Worm (Caenorhabditis elegans): ENCODE results near the gene Y37D8A.25.
A peak's percentile ranks its signal among the peaks of the same experiment; 100 is the strongest.

The Y37D8A.25 gene

DNA sequence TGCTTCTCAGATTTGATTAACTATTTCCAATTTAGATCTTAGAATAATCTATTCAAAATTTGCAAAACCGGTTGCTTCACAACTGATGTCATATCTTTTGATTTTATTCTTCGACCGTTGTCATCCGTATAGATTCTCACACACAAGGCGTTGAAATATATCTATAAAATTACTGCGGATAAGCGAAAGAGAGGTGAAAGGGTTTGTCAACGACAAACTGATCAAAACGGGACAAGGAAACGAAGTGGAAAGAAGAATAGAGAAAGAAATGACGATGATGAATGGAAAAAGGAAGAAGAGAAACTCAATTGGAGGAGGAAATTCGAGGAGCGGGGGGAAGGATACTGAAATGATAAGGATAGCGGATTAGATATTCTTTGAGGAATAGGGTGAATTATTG is 31.0 kb upstream of the Y37D8A.25 start:
- TF ChIP-seq saeg-2 (GFP tag; IDR thresholded peaks at IDR 0.05) (no peak), nhr-6 (tag; optimal IDR thresholded peaks at IDR 0.05) (no peak), nhr-28 (tag; optimal IDR thresholded peaks at IDR 0.05) (peak; percentile 34)

DNA sequence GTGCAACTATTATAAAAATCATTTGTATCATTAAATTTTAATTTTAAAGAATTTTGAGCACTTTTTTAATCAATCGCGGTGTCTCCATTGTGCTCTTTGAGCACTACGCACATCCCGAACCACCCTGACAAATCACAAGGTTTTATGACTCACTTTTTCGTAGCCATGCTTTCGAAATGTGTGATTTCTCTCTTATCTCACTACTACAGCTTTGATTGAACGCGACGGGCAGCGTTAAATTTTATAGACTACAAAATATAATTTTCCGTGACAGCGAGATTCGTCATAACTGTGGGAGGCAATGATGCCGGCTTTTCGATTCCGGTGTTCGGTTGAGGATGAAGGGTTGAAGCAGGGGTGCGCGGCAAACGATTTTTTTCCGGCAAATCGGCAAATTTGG is 29.6 kb upstream of the Y37D8A.25 start:
- peak; percentile 28 for TF ChIP-seq mxl-3 (GFP tag; optimal IDR thresholded peaks at IDR 0.05)
- TF ChIP-seq nhr-28 (tag; optimal IDR thresholded peaks at IDR 0.05) = peak; percentile 100
- TF ChIP-seq lsy-2 (tag; optimal IDR thresholded peaks at IDR 0.05) = no peak
- TF ChIP-seq dve-1 (tag; optimal IDR thresholded peaks at IDR 0.05; ENCODE audit: insufficient read depth) = peak; percentile 68
- TF ChIP-seq mes-2 (tag; optimal IDR thresholded peaks at IDR 0.05; ENCODE audit: poor library complexity, severe bottlenecking) = peak; percentile 20
- no peak for TF ChIP-seq duxl-1 (tag; optimal IDR thresholded peaks at IDR 0.05; ENCODE audit: poor library complexity)
- TF ChIP-seq Y105C5A.15 (GFP tag; IDR thresholded peaks at IDR 0.05) = no peak
- TF ChIP-seq tra-1 (GFP tag; IDR thresholded peaks at IDR 0.05) = 0 out of 2 replicates have a peak, but pooled peaks have one; percentile 18
- peak; percentile 75 for TF ChIP-seq hlh-11 (tag; optimal IDR thresholded peaks at IDR 0.05)
- TF ChIP-seq nhr-11 (tag; optimal IDR thresholded peaks at IDR 0.05) = no peak
- TF ChIP-seq nhr-102 (tag; optimal IDR thresholded peaks at IDR 0.05) = peak; percentile 28
- peak; percentile 88 for TF ChIP-seq dmd-6 (GFP tag; IDR thresholded peaks at IDR 0.05)
- 0 out of 2 replicates have a peak, but pooled peaks have one; percentile 21 for TF ChIP-seq nhr-41 (GFP tag; IDR thresholded peaks at IDR 0.05)
- TF ChIP-seq hlh-30 (tag; optimal IDR thresholded peaks at IDR 0.05; ENCODE audit: insufficient read depth) = peak; percentile 47
- TF ChIP-seq php-3 (GFP tag; IDR thresholded peaks at IDR 0.05) = peak; percentile 24; the same call in 1 of the 2 replicates
- TF ChIP-seq F26F4.8 (GFP tag; conservative IDR thresholded peaks at IDR 0.05) = no peak

DNA sequence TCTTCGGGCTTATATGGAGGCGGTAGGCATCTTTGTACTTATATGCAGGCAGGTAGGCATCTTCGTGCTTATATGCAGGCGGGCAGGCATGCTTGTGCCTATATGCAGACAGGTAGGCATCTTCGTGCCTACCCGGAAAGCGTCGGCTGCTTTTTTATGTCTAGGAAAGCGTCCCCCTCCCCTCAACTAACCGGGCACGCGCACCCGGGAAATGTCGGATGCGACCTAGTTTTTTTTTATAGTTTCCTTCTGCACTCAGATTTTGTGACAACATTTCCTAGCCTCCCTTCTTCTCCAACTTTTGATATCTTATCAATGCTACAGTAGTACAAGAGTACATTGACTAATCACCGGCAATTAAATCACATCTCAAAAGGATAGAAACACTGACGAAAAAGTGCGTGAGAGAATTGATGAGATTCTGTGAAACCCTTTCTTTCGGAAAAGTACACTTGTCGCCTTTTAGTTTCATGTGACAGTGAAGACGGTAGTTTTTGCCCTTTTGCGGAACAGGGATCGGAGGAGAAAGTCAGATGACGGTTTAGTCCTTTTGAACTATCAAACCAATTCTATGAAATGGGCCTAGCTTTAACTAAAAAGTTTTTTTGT is 29.0 kb upstream of the Y37D8A.25 start:
- no peak for TF ChIP-seq mes-2 (tag; optimal IDR thresholded peaks at IDR 0.05; ENCODE audit: poor library complexity, severe bottlenecking)
- TF ChIP-seq zfp-3 (GFP tag; conservative IDR thresholded peaks at IDR 0.05) = no peak
- peak; percentile 60 for TF ChIP-seq hlh-30 (tag; optimal IDR thresholded peaks at IDR 0.05; ENCODE audit: insufficient read depth)
- no peak for TF ChIP-seq lim-7 (GFP tag; IDR thresholded peaks at IDR 0.05)
- TF ChIP-seq daf-16 (GFP tag; optimal IDR thresholded peaks at IDR 0.05) = no peak
- no peak for TF ChIP-seq daf-16 (tag; optimal IDR thresholded peaks at IDR 0.05)
- TF ChIP-seq tra-1 (GFP tag; IDR thresholded peaks at IDR 0.05) = 0 out of 2 replicates have a peak, but pooled peaks have one; percentile 12
- TF ChIP-seq mdl-1 (tag; optimal IDR thresholded peaks at IDR 0.05) = peak; percentile 21 to 63
- no peak for TF ChIP-seq snpc-1.2 (GFP tag; IDR thresholded peaks at IDR 0.05)
- TF ChIP-seq lin-13 (GFP tag; optimal IDR thresholded peaks at IDR 0.05) = no peak
- TF ChIP-seq dve-1 (tag; optimal IDR thresholded peaks at IDR 0.05; ENCODE audit: insufficient read depth) = peak; percentile 67
- peak; percentile 94 for TF ChIP-seq nhr-28 (tag; optimal IDR thresholded peaks at IDR 0.05)
- TF ChIP-seq cey-2 (tag; optimal IDR thresholded peaks at IDR 0.05; ENCODE audit: borderline replicate concordance, insufficient read depth) = peak; percentile 39
- TF ChIP-seq nhr-48 (tag; optimal IDR thresholded peaks at IDR 0.05) = peak; percentile 39
- TF ChIP-seq aha-1 (tag) = peak; percentile 66
- TF ChIP-seq vab-7 (GFP tag; IDR thresholded peaks at IDR 0.05) = no peak
- no peak for TF ChIP-seq zfp-2 (tag; optimal IDR thresholded peaks at IDR 0.05)
- peak; percentile 19 for TF ChIP-seq nhr-25 (tag; optimal IDR thresholded peaks at IDR 0.05; ENCODE audit: borderline replicate concordance, insufficient read depth)
- no peak for TF ChIP-seq Y48G9A.11 (GFP tag; IDR thresholded peaks at IDR 0.05)
- TF ChIP-seq daf-8 (GFP tag; IDR thresholded peaks at IDR 0.05) = no peak
- peak; percentile 35; the same call in 1 of the 2 replicates for TF ChIP-seq dmd-6 (GFP tag; IDR thresholded peaks at IDR 0.05)
- TF ChIP-seq hmg-1.1 (GFP tag; IDR thresholded peaks at IDR 0.05) = no peak
- TF ChIP-seq lsy-2 (tag; optimal IDR thresholded peaks at IDR 0.05) = peak in 1 of 2 experiments; percentile 45
- no peak for TF ChIP-seq gei-8 (GFP tag; optimal IDR thresholded peaks at IDR 0.05)
- TF ChIP-seq snpc-4 (tag; optimal IDR thresholded peaks at IDR 0.05) = peak; percentile 17
- TF ChIP-seq rbr-2 (tag; optimal IDR thresholded peaks at IDR 0.05) = no peak
- no peak for TF ChIP-seq fos-1 (tag; optimal IDR thresholded peaks at IDR 0.05)
- TF ChIP-seq unc-62 (GFP tag; optimal IDR thresholded peaks at IDR 0.05 in 1 of 2) = peak in 1 of 2 experiments; percentile 92
- no peak for TF ChIP-seq unc-62 (tag; optimal IDR thresholded peaks at IDR 0.05)
- TF ChIP-seq unc-130 (GFP tag; optimal IDR thresholded peaks at IDR 0.05) = no peak
- no peak for TF ChIP-seq F44E2.7 (GFP tag; IDR thresholded peaks at IDR 0.05)
- TF ChIP-seq T26A8.4 (GFP tag; IDR thresholded peaks at IDR 0.05) = no peak
- TF ChIP-seq ces-1 (GFP tag; optimal IDR thresholded peaks at IDR 0.05) = no peak
